Fruit fly (Drosophila melanogaster): ENCODE measurements around the gene vret.

vret gene

dm6 chr3R:22751111-22751510, 5.7 kb upstream of the vret start (continued):
- TF ChIP-seq Drgx (GFP tag; IDR thresholded peaks at IDR 0.05), result 0 out of 2 replicates have a peak, but pooled peaks have one; percentile 28
- TF ChIP-seq CG10366 (GFP tag; IDR thresholded peaks at IDR 0.05), result no peak
- no peak for TF ChIP-seq al (GFP tag; IDR thresholded peaks at IDR 0.05)
- no peak for TF ChIP-seq hbn (GFP tag; IDR thresholded peaks at IDR 0.05; ENCODE audit: partially characterized antibody)
- TF ChIP-seq CkIIα-i1 (GFP tag; IDR thresholded peaks at IDR 0.05), result no peak

dm6 chr3R:22750534-22750947, 5.2 kb upstream of the vret start, which contains the start of the genes rumi, CG7029 and Usp12-46:
Gene rumi, minus strand, starts transcription at chr3R:22750597.
Gene CG7029, plus strand, starts transcription at chr3R:22750901.
Gene Usp12-46, plus strand, starts transcription at chr3R:22750901.
- TF ChIP-seq CHES-1-like (GFP tag; optimal IDR thresholded peaks at IDR 0.05), result peak; percentile 97
- TF ChIP-seq zen (tag; optimal IDR thresholded peaks at IDR 0.05), result peak; percentile 89
- TF ChIP-seq trh (GFP tag; optimal IDR thresholded peaks at IDR 0.05), result peak; percentile 43
- peak; percentile 67 for TF ChIP-seq ato (GFP tag; IDR thresholded peaks at IDR 0.05; ENCODE audit: partially characterized antibody)
- peak; percentile 74 for TF ChIP-seq Nf-YA (GFP tag; IDR thresholded peaks at IDR 0.05)
- TF ChIP-seq CG10654 (GFP tag; optimal IDR thresholded peaks at IDR 0.05), result peak; percentile 87
- peak; percentile 84 for TF ChIP-seq Fer3 (tag; optimal IDR thresholded peaks at IDR 0.05)
- no peak for TF ChIP-seq lov (optimal IDR thresholded peaks at IDR 0.05)
- TF ChIP-seq lov (GFP tag; IDR thresholded peaks at IDR 0.05), result peak; percentile 84; the same call in 2 of the 3 replicates
- peak; percentile 72 for TF ChIP-seq Bgb (GFP tag; IDR thresholded peaks at IDR 0.05; ENCODE audit: partially characterized antibody)
- peak; percentile 83 for TF ChIP-seq trem (tag; optimal IDR thresholded peaks at IDR 0.05)
- TF ChIP-seq Adf1 (GFP tag; IDR thresholded peaks at IDR 0.05), result peak; percentile 41; the same call in 1 of the 2 replicates
- TF ChIP-seq CG43689 (GFP tag; IDR thresholded peaks at IDR 0.05), result peak; percentile 52; the same call in 1 of the 2 replicates
- TF ChIP-seq CG13775 (GFP tag; optimal IDR thresholded peaks at IDR 0.05), result peak; percentile 89
- TF ChIP-seq btn (GFP tag; optimal IDR thresholded peaks at IDR 0.05), result peak; percentile 72
- peak; percentile 89 for TF ChIP-seq Rfx (GFP tag; IDR thresholded peaks at IDR 0.05)
- peak; percentile 80 for TF ChIP-seq Max (GFP tag; optimal IDR thresholded peaks at IDR 0.05)
- TF ChIP-seq Hey (tag; optimal IDR thresholded peaks at IDR 0.05), result no peak
- no peak for TF ChIP-seq CTCF (GFP tag; optimal IDR thresholded peaks at IDR 0.05)
- peak; percentile 77 for TF ChIP-seq E2f1 (GFP tag; IDR thresholded peaks at IDR 0.05)
- no peak for TF ChIP-seq CG8478 (optimal IDR thresholded peaks at IDR 0.05)
- TF ChIP-seq ind (GFP tag; optimal IDR thresholded peaks at IDR 0.05), result peak; percentile 88
- TF ChIP-seq CG16863 (GFP tag; optimal IDR thresholded peaks at IDR 0.05), result peak; percentile 90
- peak; percentile 38 for TF ChIP-seq tup (GFP tag; optimal IDR thresholded peaks at IDR 0.05)
- TF ChIP-seq CG11695 (GFP tag; IDR thresholded peaks at IDR 0.05), result peak; percentile 73; the same call in 2 of the 3 replicates
- TF ChIP-seq disco-r (GFP tag; optimal IDR thresholded peaks at IDR 0.05), result peak; percentile 57
- TF ChIP-seq yki (optimal IDR thresholded peaks at IDR 0.05), result no peak
- peak; percentile 79 for TF ChIP-seq CG12219 (GFP tag; optimal IDR thresholded peaks at IDR 0.05)
- TF ChIP-seq da (GFP tag; optimal IDR thresholded peaks at IDR 0.05), result peak; percentile 85
- TF ChIP-seq Oli (tag; optimal IDR thresholded peaks at IDR 0.05), result peak; percentile 80
- TF ChIP-seq dan (GFP tag; IDR thresholded peaks at IDR 0.05), result no peak
- TF ChIP-seq CG34224 (GFP tag; IDR thresholded peaks at IDR 0.05; ENCODE audit: partially characterized antibody), result peak; percentile 81
- peak; percentile 92 for TF ChIP-seq zfh1 (GFP tag; IDR thresholded peaks at IDR 0.05)
- TF ChIP-seq Side (GFP tag; optimal IDR thresholded peaks at IDR 0.05), result peak; percentile 91
- TF ChIP-seq Spps (tag; optimal IDR thresholded peaks at IDR 0.05), result peak; percentile 67
- TF ChIP-seq Sin3A (optimal IDR thresholded peaks at IDR 0.05), result peak; percentile 87
- TF ChIP-seq ap (GFP tag; IDR thresholded peaks at IDR 0.05), result peak; percentile 67
- peak; percentile 76 for TF ChIP-seq CG4328 (GFP tag; optimal IDR thresholded peaks at IDR 0.05)
- TF ChIP-seq CG5245 (GFP tag; optimal IDR thresholded peaks at IDR 0.05), result peak; percentile 71
- peak; percentile 89 for TF ChIP-seq Mad (GFP tag; optimal IDR thresholded peaks at IDR 0.05)
- TF ChIP-seq Lim3 (GFP tag; IDR thresholded peaks at IDR 0.05), result peak; percentile 48; the same call in 1 of the 2 replicates
- TF ChIP-seq jing (GFP tag; optimal IDR thresholded peaks at IDR 0.05), result no peak
- peak; percentile 84 for TF ChIP-seq Abd-B (GFP tag; optimal IDR thresholded peaks at IDR 0.05)
- peak; percentile 64 for TF ChIP-seq CG2129 (GFP tag; IDR thresholded peaks at IDR 0.05; ENCODE audit: partially characterized antibody)
- peak; percentile 79 for TF ChIP-seq lbe (GFP tag; optimal IDR thresholded peaks at IDR 0.05)
- TF ChIP-seq CG15011 (GFP tag; optimal IDR thresholded peaks at IDR 0.05), result no peak
- peak; percentile 44; the same call in 1 of the 2 replicates for TF ChIP-seq CG42726 (GFP tag; IDR thresholded peaks at IDR 0.05; ENCODE audit: partially characterized antibody)

All from whole organism, embryonic.